Worm (Caenorhabditis elegans) whole organism, L4/young adult: ENCODE measurements around the gene ttc-7.

Experiments
- W03F9.2 ChIP-seq: fragments of 150-350 bp; optimal IDR thresholded peaks from 2 replicates; lab custom pipeline; 2014; ENCODE audit warnings: missing biosample characterization, missing genetic modification characterization
- dao-5 ChIP-seq: sonication (generic microtip); optimal IDR thresholded peaks from 2 replicates; lab custom pipeline; 2016; ENCODE audit warnings: missing genotype, missing genetic modification characterization, moderate library complexity, missing compliant biosample characterization
- him-1 ChIP-seq: sonication (generic microtip); optimal IDR thresholded peaks from 2 replicates; lab custom pipeline; 2016; ENCODE audit warnings: missing genotype, missing genetic modification reagents, missing genetic modification characterization, missing compliant biosample characterization

The ttc-7 gene

ce11 chrIII:1922081-1922480, 61.9 kb downstream of the ttc-7 start:
- no peak for TF ChIP-seq W03F9.2 (tag; lab: Kevin White, UChicago)
- TF ChIP-seq dao-5, result no peak
- no peak for TF ChIP-seq him-1

- TF ChIP-seq W03F9.2 (tag; lab: Kevin White, UChicago), result no peak
- TF ChIP-seq him-1, result no peak
- TF ChIP-seq dao-5, result no peak
These were observed 62.3 kb downstream of the ttc-7 start for ce11 chrIII:1922516-1922915.

- TF ChIP-seq him-1, result peak; percentile 72
- no peak for TF ChIP-seq dao-5
These were observed 63.4 kb downstream of the ttc-7 start for ce11 chrIII:1923419-1924318.

ce11 chrIII:1925048-1925537, 64.9 kb downstream of the ttc-7 start:
- no peak for TF ChIP-seq dao-5
- TF ChIP-seq him-1, result peak; percentile 79
- peak; percentile 58 for TF ChIP-seq W03F9.2 (tag; lab: Kevin White, UChicago)

ce11 chrIII:1925786-1926185, 65.6 kb downstream of the ttc-7 start:
- no peak for TF ChIP-seq W03F9.2 (tag; lab: Kevin White, UChicago)
- TF ChIP-seq him-1, result no peak
- no peak for TF ChIP-seq dao-5

- TF ChIP-seq W03F9.2 (tag; lab: Kevin White, UChicago) (peak; percentile 16), him-1 (peak; percentile 2), dao-5 (no peak)
These were observed 66.2 kb downstream of the ttc-7 start for ce11 chrIII:1926456-1926855.

ce11 chrIII:1927230-1927629, 67.0 kb downstream of the ttc-7 start:
- no peak for TF ChIP-seq dao-5
- no peak for TF ChIP-seq him-1
- TF ChIP-seq W03F9.2 (tag; lab: Kevin White, UChicago), result no peak
